Worm (Caenorhabditis elegans): Measurements from ENCODE around the gene srt-74.

- no peak for TF ChIP-seq lin-13 (GFP tag; optimal IDR thresholded peaks at IDR 0.05)
- TF ChIP-seq unc-130 (GFP tag; optimal IDR thresholded peaks at IDR 0.05) = no peak
- TF ChIP-seq gei-8 (GFP tag; optimal IDR thresholded peaks at IDR 0.05) = no peak
- no peak for TF ChIP-seq fkh-10 (GFP tag; optimal IDR thresholded peaks at IDR 0.05)
- no peak for TF ChIP-seq ZK337.2 (GFP tag; IDR thresholded peaks at IDR 0.05)
- no peak for TF ChIP-seq mdl-1 (tag; optimal IDR thresholded peaks at IDR 0.05)
Observed at ce11 chrV:14240694-14241201, 41.4 kb downstream of the srt-74 start, which contains the start of gene K02E11.10.

All from whole organism, L4 larva.